Worm (Caenorhabditis elegans) whole organism, L2 larva: ENCODE measurements around the gene ttr-14.

ENCODE experiments used
- C34F6.9 ChIP-seq: fragments of 150-350 bp; optimal IDR thresholded peaks from 2 replicates; lab custom pipeline; 2014; ENCODE audit warnings: missing biosample characterization, missing genetic modification characterization
- F13H6.1 ChIP-seq: sonication (generic microtip); optimal IDR thresholded peaks from 2 replicates; lab custom pipeline; 2016; ENCODE audit warnings: missing genetic modification characterization, missing compliant biosample characterization
- ZK546.5 ChIP-seq: sonication (generic microtip); optimal IDR thresholded peaks from 2 replicates; lab custom pipeline; 2017; ENCODE audit warnings: missing biosample characterization, missing genetic modification characterization
- alr-1 ChIP-seq: fragments of 150-350 bp; optimal IDR thresholded peaks from 2 replicates; lab custom pipeline; 2014; ENCODE audit warnings: missing biosample characterization, missing genetic modification characterization
- ama-1 ChIP-seq: fragments of 150-350 bp; optimal IDR thresholded peaks from 2 replicates; lab custom pipeline; 2018; ENCODE audit warnings: inconsistent platforms
- blmp-1 ChIP-seq: sonication (generic microtip); optimal IDR thresholded peaks from 2 replicates; lab custom pipeline; 2017; ENCODE audit warnings: missing genetic modification characterization, mild to moderate bottlenecking, missing compliant biosample characterization, antibody characterized with exemption, moderate library complexity; ENCODE audit not compliant: insufficient read depth
- ceh-16 ChIP-seq: fragments of 150-350 bp; optimal IDR thresholded peaks from 2 replicates; lab custom pipeline; 2014; ENCODE audit warnings: missing biosample characterization, missing genetic modification characterization
- ceh-82 ChIP-seq: fragments of 150-350 bp; optimal IDR thresholded peaks from 2 replicates; lab custom pipeline; 2014; ENCODE audit warnings: missing biosample characterization, missing genetic modification characterization
- crh-2 ChIP-seq: sonication (generic microtip); optimal IDR thresholded peaks from 2 replicates; lab custom pipeline; 2017; ENCODE audit warnings: missing biosample characterization, missing genetic modification characterization
- dmd-4 ChIP-seq: sonication (generic microtip); optimal IDR thresholded peaks from 2 replicates; lab custom pipeline; 2017; ENCODE audit warnings: missing biosample characterization, missing genetic modification characterization
- egl-27 ChIP-seq: sonication (generic microtip); optimal IDR thresholded peaks from 3 replicates; lab custom pipeline; 2017; ENCODE audit warnings: missing biosample characterization, missing genetic modification reagents, missing genetic modification characterization
- elt-1 ChIP-seq: fragments of 150-350 bp; optimal IDR thresholded peaks from 2 replicates; lab custom pipeline; 2014; ENCODE audit warnings: missing biosample characterization, missing genetic modification characterization
- elt-3 ChIP-seq: sonication (generic microtip); optimal IDR thresholded peaks from 2 replicates; lab custom pipeline; 2017; ENCODE audit warnings: missing biosample characterization, missing genetic modification characterization
- fos-1 ChIP-seq: fragments of 150-350 bp; optimal IDR thresholded peaks from 2 replicates; lab custom pipeline; 2014; ENCODE audit warnings: missing biosample characterization, missing genetic modification characterization
- gmeb-1 ChIP-seq: fragments of 150-350 bp; optimal IDR thresholded peaks from 2 replicates; lab custom pipeline; 2014; ENCODE audit warnings: missing biosample characterization, missing genetic modification characterization
- lin-11 ChIP-seq: fragments of 150-350 bp; sonication (generic microtip); optimal IDR thresholded peaks from 2 replicates; lab custom pipeline; 2014; ENCODE audit warnings: missing biosample characterization, missing genetic modification characterization, inconsistent platforms, mixed read lengths
- lin-13 ChIP-seq: fragments of 150-350 bp; optimal IDR thresholded peaks from 2 replicates; lab custom pipeline; 2014; ENCODE audit warnings: missing biosample characterization, missing genetic modification reagents, missing genetic modification characterization
- lin-39 ChIP-seq: fragments of 150-350 bp; optimal IDR thresholded peaks from 2 replicates; lab custom pipeline; 2014; ENCODE audit warnings: missing biosample characterization, missing genetic modification reagents, missing genetic modification characterization
- lsy-2 ChIP-seq, 2 experiments: fragments of 150-350 bp in 1 of 2; sonication (generic microtip) in 1 of 2; optimal IDR thresholded peaks; 2 replicates each; lab custom pipeline; 2014 to 2017; ENCODE audit warnings: missing biosample characterization in 2 of 2, missing genetic modification characterization in 2 of 2
- mab-5 ChIP-seq: fragments of 150-350 bp; optimal IDR thresholded peaks from 2 replicates; lab custom pipeline; 2014; ENCODE audit warnings: missing biosample characterization, missing genetic modification characterization
- mbf-1 ChIP-seq: sonication (generic microtip); optimal IDR thresholded peaks from 2 replicates; lab custom pipeline; 2017; ENCODE audit warnings: missing biosample characterization, missing genetic modification characterization
- mdl-1 ChIP-seq, 2 experiments: fragments of 150-350 bp in 1 of 2; sonication (generic microtip) in 1 of 2; optimal IDR thresholded peaks; 2 replicates each; lab custom pipeline; 2017; ENCODE audit warnings: missing biosample characterization in 2 of 2, missing genetic modification characterization in 2 of 2
- nhr-10 ChIP-seq: sonication (generic microtip); optimal IDR thresholded peaks from 2 replicates; lab custom pipeline; 2017; ENCODE audit warnings: missing biosample characterization, missing genetic modification characterization
- nhr-11 ChIP-seq: fragments of 150-350 bp; optimal IDR thresholded peaks from 2 replicates; lab custom pipeline; 2014; ENCODE audit warnings: missing biosample characterization, missing genetic modification characterization
- nhr-129 ChIP-seq: fragments of 150-350 bp; optimal IDR thresholded peaks from 2 replicates; lab custom pipeline; 2014; ENCODE audit warnings: missing biosample characterization, missing genetic modification characterization
- nhr-21 ChIP-seq: fragments of 150-350 bp; optimal IDR thresholded peaks from 2 replicates; lab custom pipeline; 2014; ENCODE audit warnings: missing biosample characterization, missing genetic modification characterization
- nhr-23 ChIP-seq: fragments of 150-350 bp; optimal IDR thresholded peaks from 2 replicates; lab custom pipeline; 2014; ENCODE audit warnings: missing biosample characterization, missing genetic modification reagents, missing genetic modification characterization
- nhr-237 ChIP-seq: fragments of 150-350 bp; optimal IDR thresholded peaks from 2 replicates; lab custom pipeline; 2014; ENCODE audit warnings: missing biosample characterization, missing genetic modification characterization
- nhr-25 ChIP-seq: fragments of 150-350 bp; sonication (generic microtip); optimal IDR thresholded peaks from 3 replicates; lab custom pipeline; 2014; ENCODE audit warnings: missing biosample characterization, missing genetic modification characterization
- nhr-6 ChIP-seq: fragments of 150-350 bp; optimal IDR thresholded peaks from 2 replicates; lab custom pipeline; 2014; ENCODE audit warnings: missing biosample characterization, missing genetic modification characterization
- sem-4 ChIP-seq: fragments of 150-350 bp; optimal IDR thresholded peaks from 2 replicates; lab custom pipeline; 2014; ENCODE audit warnings: missing biosample characterization, missing genetic modification reagents, missing genetic modification characterization
- skn-1 ChIP-seq: sonication (generic microtip); optimal IDR thresholded peaks from 2 replicates; lab custom pipeline; 2017; ENCODE audit warnings: missing biosample characterization, missing genetic modification characterization
- sma-3 ChIP-seq: sonication (generic microtip); optimal IDR thresholded peaks from 2 replicates; lab custom pipeline; 2016; ENCODE audit warnings: missing genetic modification reagents, missing genetic modification characterization, missing compliant biosample characterization
- sma-9 ChIP-seq, 2 experiments: fragments of 150-350 bp in 1 of 2; sonication (generic microtip) in 1 of 2; optimal IDR thresholded peaks; 2 replicates each; lab custom pipeline; 2014 to 2016; ENCODE audit warnings: missing genetic modification characterization in 2 of 2, mild to moderate bottlenecking in 1 of 2, missing biosample characterization in 1 of 2, missing compliant biosample characterization in 1 of 2, missing genetic modification reagents in 1 of 2, moderate library complexity in 1 of 2
- snpc-4 ChIP-seq: fragments of 150-350 bp; optimal IDR thresholded peaks from 2 replicates; lab custom pipeline; 2014; ENCODE audit warnings: missing biosample characterization, missing genetic modification characterization
- unc-39 ChIP-seq: fragments of 150-350 bp; optimal IDR thresholded peaks from 2 replicates; lab custom pipeline; 2014; ENCODE audit warnings: missing biosample characterization, missing genetic modification characterization
- unc-55 ChIP-seq: fragments of 150-350 bp; sonication (generic microtip); optimal IDR thresholded peaks from 3 replicates; lab custom pipeline; 2014; ENCODE audit warnings: missing biosample characterization, missing genetic modification reagents, missing genetic modification characterization
- unc-62 ChIP-seq: fragments of 150-350 bp; optimal IDR thresholded peaks from 2 replicates; lab custom pipeline; 2014; ENCODE audit warnings: missing biosample characterization, missing genetic modification reagents, missing genetic modification characterization
- zag-1 ChIP-seq: fragments of 150-350 bp; optimal IDR thresholded peaks from 2 replicates; lab custom pipeline; 2014; ENCODE audit warnings: missing biosample characterization, missing genetic modification characterization
- ztf-1 ChIP-seq: fragments of 200-800 bp; sonication (Bioruptor generic); conservative IDR thresholded peaks from 2 replicates; pipeline ENCODE4 v1.3.6; 2022; ENCODE audit warnings: missing genetic modification characterization, missing compliant biosample characterization
- ztf-11 ChIP-seq: sonication (generic microtip); optimal IDR thresholded peaks from 2 replicates; lab custom pipeline; 2017; ENCODE audit warnings: missing biosample characterization, missing genetic modification characterization
- ztf-4 ChIP-seq: fragments of 150-350 bp; optimal IDR thresholded peaks from 2 replicates; lab custom pipeline; 2014; ENCODE audit warnings: missing biosample characterization, missing genetic modification characterization

The ttr-14 gene

DNA sequence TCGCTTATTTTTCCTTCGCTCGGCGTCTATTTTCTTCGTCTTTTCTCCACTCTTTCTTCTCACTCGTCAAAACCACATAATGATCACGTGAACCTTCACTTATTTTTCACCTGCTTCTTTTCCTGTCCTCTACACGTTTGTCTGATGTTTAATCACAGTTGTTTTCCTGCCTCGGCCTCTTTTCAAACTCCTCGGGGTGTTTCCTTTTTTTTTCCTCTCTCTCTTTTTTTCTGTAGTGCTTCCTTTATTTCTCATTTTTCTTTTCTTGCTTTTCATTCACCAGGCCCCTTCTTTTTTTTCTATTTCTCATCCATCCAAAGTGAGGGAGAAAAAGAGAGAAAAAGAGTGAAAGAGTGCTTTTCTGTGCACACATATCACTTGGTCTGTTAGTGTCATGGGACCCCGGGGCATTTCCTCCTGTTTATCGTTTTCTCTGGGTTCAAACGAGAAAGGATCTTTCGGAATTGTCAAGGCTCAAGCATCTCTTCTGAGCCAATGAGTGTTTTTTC is 16.3 kb upstream of the ttr-14 start (continued):
- TF ChIP-seq dmd-4 = no peak
- peak; percentile 22 for TF ChIP-seq nhr-11
- peak; percentile 86 for TF ChIP-seq zag-1
- TF ChIP-seq sma-9 (GFP tag; optimal IDR thresholded peaks at IDR 0.05; lab: Kevin White, UChicago) = peak; percentile 99
- TF ChIP-seq sma-9 (tag; optimal IDR thresholded peaks at IDR 0.05; lab: Kevin White, UChicago) = no peak
- peak; percentile 89 for TF ChIP-seq egl-27 (tag; lab: Kevin White, UChicago)
- TF ChIP-seq ceh-82 (tag; lab: Kevin White, UChicago) = no peak
- TF ChIP-seq lin-11 (tag; lab: Kevin White, UChicago) = peak; percentile 33
- no peak for TF ChIP-seq nhr-10 (tag; lab: Kevin White, UChicago)
- TF ChIP-seq C34F6.9 (tag; lab: Kevin White, UChicago) = peak; percentile 95
- peak; percentile 87 for TF ChIP-seq sma-3 (GFP tag; lab: Kevin White, UChicago)
- no peak for TF ChIP-seq ZK546.5 (tag; lab: Kevin White, UChicago)
- peak; percentile 83 for TF ChIP-seq nhr-6 (tag; lab: Kevin White, UChicago)
- TF ChIP-seq nhr-21 (tag; lab: Kevin White, UChicago) = peak; percentile 86
- peak; percentile 64 for TF ChIP-seq lin-13 (GFP tag; lab: Kevin White, UChicago)
- no peak for TF ChIP-seq ceh-16 (tag; lab: Kevin White, UChicago)
- peak; percentile 97 for TF ChIP-seq F13H6.1 (tag; lab: Kevin White, UChicago)
- TF ChIP-seq nhr-25 (tag; lab: Kevin White, UChicago) = peak; percentile 84
- no peak for TF ChIP-seq elt-3
- peak; percentile 56 for TF ChIP-seq fos-1
- peak; percentile 30 to 79 for TF ChIP-seq mdl-1 (tag; optimal IDR thresholded peaks at IDR 0.05; lab: Kevin White, UChicago)
- peak; percentile 90 for TF ChIP-seq nhr-129
- TF ChIP-seq unc-55 = peak; percentile 86
- TF ChIP-seq ama-1 (lab: Kevin White, UChicago) = peak; percentile 59
- TF ChIP-seq skn-1 (tag; lab: Kevin White, UChicago) = no peak
- no peak for TF ChIP-seq nhr-23

DNA sequence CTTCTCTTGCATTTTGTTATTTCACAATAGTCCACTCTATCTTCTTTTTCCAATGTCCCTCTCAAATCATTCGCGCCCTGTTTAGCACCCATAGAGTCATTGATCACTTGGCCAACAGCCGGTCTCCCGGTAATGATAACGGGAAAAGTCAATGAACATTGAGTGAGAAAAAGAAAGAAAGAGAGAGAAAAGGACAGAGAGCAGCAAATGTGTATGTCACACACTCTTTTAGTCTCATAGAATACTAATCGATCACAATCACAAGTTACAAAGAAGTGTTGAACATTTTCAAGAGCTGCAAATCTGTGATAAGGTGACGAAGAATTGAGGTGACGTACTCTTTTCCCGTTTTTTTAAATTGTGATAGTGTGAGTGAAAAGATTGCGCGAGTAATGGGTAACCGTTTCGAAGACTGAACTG is 15.1 kb upstream of the ttr-14 start:
- TF ChIP-seq sma-9 (GFP tag; optimal IDR thresholded peaks at IDR 0.05; lab: Kevin White, UChicago) (peak; percentile 100), sma-9 (tag; optimal IDR thresholded peaks at IDR 0.05; lab: Kevin White, UChicago) (no peak), nhr-21 (tag; lab: Kevin White, UChicago) (peak; percentile 68), unc-39 (tag; lab: Kevin White, UChicago) (no peak), F13H6.1 (tag; lab: Kevin White, UChicago) (peak; percentile 89), gmeb-1 (tag; lab: Kevin White, UChicago) (peak; percentile 70), zag-1 (no peak), mdl-1 (tag; optimal IDR thresholded peaks at IDR 0.05; lab: Kevin White, UChicago) (peak in 1 of 2 experiments; percentile 20), C34F6.9 (tag; lab: Kevin White, UChicago) (peak; percentile 52), ama-1 (lab: Kevin White, UChicago) (peak; percentile 50), blmp-1 (tag; lab: Kevin White, UChicago) (peak; percentile 18), nhr-6 (tag; lab: Kevin White, UChicago) (peak; percentile 47), nhr-237 (tag; lab: Kevin White, UChicago) (no peak), sma-3 (GFP tag; lab: Kevin White, UChicago) (peak; percentile 85), lin-39 (tag; lab: Kevin White, UChicago) (peak; percentile 9), elt-1 (tag; lab: Kevin White, UChicago) (no peak), sem-4 (tag; lab: Kevin White, UChicago) (peak; percentile 59), lsy-2 (tag; optimal IDR thresholded peaks at IDR 0.05; lab: Kevin White, UChicago) (peak in 1 of 2 experiments; percentile 73), skn-1 (tag; lab: Kevin White, UChicago) (no peak), ZK546.5 (tag; lab: Kevin White, UChicago) (no peak), ceh-16 (tag; lab: Kevin White, UChicago) (no peak), crh-2 (tag; lab: Kevin White, UChicago) (peak; percentile 84), elt-3 (no peak), egl-27 (tag; lab: Kevin White, UChicago) (peak; percentile 61), nhr-25 (tag; lab: Kevin White, UChicago) (peak; percentile 73), ztf-1 (no peak), fos-1 (peak; percentile 95), unc-55 (no peak), lin-13 (GFP tag; lab: Kevin White, UChicago) (peak; percentile 6), mbf-1 (tag; lab: Kevin White, UChicago) (no peak), nhr-129 (peak; percentile 94), ztf-4 (peak; percentile 80)

DNA sequence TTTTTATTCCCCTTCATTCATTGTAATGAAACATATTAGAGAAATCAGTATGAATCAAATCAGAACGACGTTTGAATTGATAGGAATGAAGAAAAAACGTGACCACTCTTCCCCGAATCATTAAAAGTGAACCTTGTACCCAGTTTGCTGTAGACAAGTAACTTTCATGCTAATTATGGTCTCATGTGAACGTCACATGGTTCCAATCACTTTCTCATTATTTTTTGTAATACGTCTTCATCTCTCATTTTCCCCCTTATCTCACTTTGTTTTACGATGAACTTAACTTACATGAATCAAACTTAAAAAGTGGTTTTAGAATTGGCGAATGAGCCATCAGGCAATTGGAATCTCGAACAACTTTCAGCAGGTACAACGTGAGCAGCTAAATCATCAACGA is 14.5 kb upstream of the ttr-14 start:
- no peak for TF ChIP-seq mab-5 (tag; lab: Kevin White, UChicago)
- TF ChIP-seq C34F6.9 (tag; lab: Kevin White, UChicago) = no peak
- no peak for TF ChIP-seq ztf-11
- no peak for TF ChIP-seq lin-13 (GFP tag; lab: Kevin White, UChicago)
- TF ChIP-seq mdl-1 (tag; optimal IDR thresholded peaks at IDR 0.05; lab: Kevin White, UChicago) = no peak
- no peak for TF ChIP-seq nhr-23
- no peak for TF ChIP-seq nhr-10 (tag; lab: Kevin White, UChicago)
- TF ChIP-seq lin-39 (tag; lab: Kevin White, UChicago) = no peak
- no peak for TF ChIP-seq mbf-1 (tag; lab: Kevin White, UChicago)
- peak; percentile 90 for TF ChIP-seq blmp-1 (tag; lab: Kevin White, UChicago)
- no peak for TF ChIP-seq ama-1 (lab: Kevin White, UChicago)
- TF ChIP-seq alr-1 = no peak
- no peak for TF ChIP-seq elt-1 (tag; lab: Kevin White, UChicago)
- TF ChIP-seq lin-11 (tag; lab: Kevin White, UChicago) = no peak
- peak; percentile 67 for TF ChIP-seq nhr-21 (tag; lab: Kevin White, UChicago)
- TF ChIP-seq sma-3 (GFP tag; lab: Kevin White, UChicago) = peak; percentile 83
- TF ChIP-seq gmeb-1 (tag; lab: Kevin White, UChicago) = peak; percentile 50
- TF ChIP-seq ceh-82 (tag; lab: Kevin White, UChicago) = no peak
- TF ChIP-seq unc-62 = no peak
- peak; percentile 30 for TF ChIP-seq sem-4 (tag; lab: Kevin White, UChicago)
- peak; percentile 92 for TF ChIP-seq nhr-25 (tag; lab: Kevin White, UChicago)
- TF ChIP-seq crh-2 (tag; lab: Kevin White, UChicago) = peak; percentile 77
- no peak for TF ChIP-seq elt-3
- peak; percentile 98 for TF ChIP-seq sma-9 (GFP tag; optimal IDR thresholded peaks at IDR 0.05; lab: Kevin White, UChicago)
- TF ChIP-seq sma-9 (tag; optimal IDR thresholded peaks at IDR 0.05; lab: Kevin White, UChicago) = no peak
- no peak for TF ChIP-seq nhr-6 (tag; lab: Kevin White, UChicago)
- no peak for TF ChIP-seq snpc-4 (tag; lab: Kevin White, UChicago)
- TF ChIP-seq dmd-4 = no peak
- TF ChIP-seq lsy-2 (tag; optimal IDR thresholded peaks at IDR 0.05; lab: Kevin White, UChicago) = peak in 1 of 2 experiments; percentile 20
